Fruit fly (Drosophila melanogaster): Measurements from ENCODE around the gene CG3430.

The CG3430 gene

dm6 chr2L:6922091-6922753 lies 34.6 kb upstream of the CG3430 start (continued):
- TF ChIP-seq sna (GFP tag; IDR thresholded peaks at IDR 0.05; ENCODE audit: partially characterized antibody): no peak
- peak; percentile 53 for TF ChIP-seq CG3163 (GFP tag; optimal IDR thresholded peaks at IDR 0.05)
- TF ChIP-seq prd (optimal IDR thresholded peaks at IDR 0.05): no peak
- TF ChIP-seq prd (GFP tag; IDR thresholded peaks at IDR 0.05): no peak; the same call in 1 of the 3 replicates
- no peak for TF ChIP-seq bigmax (GFP tag; optimal IDR thresholded peaks at IDR 0.05)
- TF ChIP-seq rib (GFP tag; IDR thresholded peaks at IDR 0.05): peak; percentile 46; the same call in 1 of the 2 replicates
- TF ChIP-seq dysf (GFP tag; IDR thresholded peaks at IDR 0.05): no peak; the same call in 2 of the 3 replicates
- no peak for TF ChIP-seq p53 (GFP tag; optimal IDR thresholded peaks at IDR 0.05)
- no peak for TF ChIP-seq usp (GFP tag; optimal IDR thresholded peaks at IDR 0.05)
- no peak for TF ChIP-seq CG34224 (GFP tag; IDR thresholded peaks at IDR 0.05; ENCODE audit: partially characterized antibody)
- TF ChIP-seq slou (GFP tag; optimal IDR thresholded peaks at IDR 0.05): no peak
- TF ChIP-seq Bgb (GFP tag; IDR thresholded peaks at IDR 0.05; ENCODE audit: partially characterized antibody): no peak
- peak; percentile 58 for TF ChIP-seq jumu (GFP tag; optimal IDR thresholded peaks at IDR 0.05)
- no peak; the same call in 1 of the 3 replicates for TF ChIP-seq Optix (GFP tag; IDR thresholded peaks at IDR 0.05)
- TF ChIP-seq CG18476 (GFP tag; optimal IDR thresholded peaks at IDR 0.05): peak; percentile 33
- TF ChIP-seq CG12942 (GFP tag; optimal IDR thresholded peaks at IDR 0.05): peak; percentile 27
- peak; percentile 71 for TF ChIP-seq lilli (GFP tag; optimal IDR thresholded peaks at IDR 0.05)
- no peak; the same call in 1 of the 2 replicates for TF ChIP-seq ranshi (GFP tag; IDR thresholded peaks at IDR 0.05)
- TF ChIP-seq E2f1 (GFP tag; IDR thresholded peaks at IDR 0.05): peak; percentile 53; the same call in 1 of the 2 replicates
- peak; percentile 90 for TF ChIP-seq cg (GFP tag; optimal IDR thresholded peaks at IDR 0.05)
- peak; percentile 64 for TF ChIP-seq Atf-2 (GFP tag; optimal IDR thresholded peaks at IDR 0.05)
- peak; percentile 50 for TF ChIP-seq CG18619 (GFP tag; optimal IDR thresholded peaks at IDR 0.05)
- no peak for TF ChIP-seq CG13894 (tag; optimal IDR thresholded peaks at IDR 0.05)
- TF ChIP-seq chif (GFP tag; optimal IDR thresholded peaks at IDR 0.05): peak; percentile 67 to 75
- no peak for TF ChIP-seq CG11504 (tag; optimal IDR thresholded peaks at IDR 0.05)
- peak; percentile 88; the same call in 1 of the 2 replicates for TF ChIP-seq vvl (GFP tag; IDR thresholded peaks at IDR 0.05)
- TF ChIP-seq CG13624 (GFP tag; optimal IDR thresholded peaks at IDR 0.05): peak; percentile 62
- no peak for TF ChIP-seq CG8281 (tag; optimal IDR thresholded peaks at IDR 0.05)
- TF ChIP-seq HLH54F (GFP tag; optimal IDR thresholded peaks at IDR 0.05): peak; percentile 41
- no peak for TF ChIP-seq Hmx (GFP tag; optimal IDR thresholded peaks at IDR 0.05)
- TF ChIP-seq tx (GFP tag; optimal IDR thresholded peaks at IDR 0.05): peak; percentile 59
- TF ChIP-seq CG1529 (GFP tag; optimal IDR thresholded peaks at IDR 0.05): peak; percentile 75
- no peak for TF ChIP-seq lmd (GFP tag; IDR thresholded peaks at IDR 0.05)
- no peak for TF ChIP-seq CG4404 (GFP tag; IDR thresholded peaks at IDR 0.05)
- peak; percentile 35 for TF ChIP-seq cwo (GFP tag; optimal IDR thresholded peaks at IDR 0.05)
- no peak for TF ChIP-seq CG7963 (GFP tag; IDR thresholded peaks at IDR 0.05; ENCODE audit: partially characterized antibody)
- peak; percentile 45 for TF ChIP-seq bab2 (GFP tag; optimal IDR thresholded peaks at IDR 0.05)
- TF ChIP-seq CG7745 (tag; optimal IDR thresholded peaks at IDR 0.05): no peak
- TF ChIP-seq YL-1 (GFP tag; optimal IDR thresholded peaks at IDR 0.05): no peak
- TF ChIP-seq Max (GFP tag; optimal IDR thresholded peaks at IDR 0.05): peak; percentile 52
- TF ChIP-seq CG14860 (GFP tag; IDR thresholded peaks at IDR 0.05; ENCODE audit: partially characterized antibody): no peak
- TF ChIP-seq MBD-R2 (GFP tag; IDR thresholded peaks at IDR 0.05): 0 out of 2 replicates have a peak, but pooled peaks have one; percentile 6
- no peak for TF ChIP-seq oc (tag; optimal IDR thresholded peaks at IDR 0.05)
- peak; percentile 69 for TF ChIP-seq CG10267 (tag; optimal IDR thresholded peaks at IDR 0.05)
- TF ChIP-seq hb (GFP tag; IDR thresholded peaks at IDR 0.05; ENCODE audit: partially characterized antibody): no peak
- no peak for TF ChIP-seq ftz-f1 (GFP tag; optimal IDR thresholded peaks at IDR 0.05)
- peak; percentile 85 for TF ChIP-seq zfh1 (GFP tag; IDR thresholded peaks at IDR 0.05)
- no peak; the same call in 1 of the 2 replicates for TF ChIP-seq CG6689 (GFP tag; IDR thresholded peaks at IDR 0.05)
- TF ChIP-seq tin (GFP tag; optimal IDR thresholded peaks at IDR 0.05): peak; percentile 68
- TF ChIP-seq Usf (GFP tag; optimal IDR thresholded peaks at IDR 0.05): peak; percentile 8

All from whole organism, embryonic.